Worm (Caenorhabditis elegans): ENCODE data around the gene F41B4.3.
A peak's percentile ranks its signal among the peaks of the same experiment; 100 is the strongest.

The F41B4.3 gene

ce11 chrX:6806463-6806862 lies 29.5 kb downstream of the F41B4.3 start, which contains the start of gene atg-2:
Gene atg-2, plus strand, starts transcription at chrX:6806763.
- TF ChIP-seq mdl-1 (tag; optimal IDR thresholded peaks at IDR 0.05): no peak
- no peak for TF ChIP-seq fos-1 (tag; optimal IDR thresholded peaks at IDR 0.05)
- no peak for TF ChIP-seq nhr-6 (tag; optimal IDR thresholded peaks at IDR 0.05)
- TF ChIP-seq crh-2 (tag; optimal IDR thresholded peaks at IDR 0.05): no peak
- TF ChIP-seq nhr-129 (tag; optimal IDR thresholded peaks at IDR 0.05): no peak
- TF ChIP-seq egl-27 (tag; optimal IDR thresholded peaks at IDR 0.05): no peak

- TF ChIP-seq mdl-1 (tag; optimal IDR thresholded peaks at IDR 0.05) (no peak), crh-2 (tag; optimal IDR thresholded peaks at IDR 0.05) (no peak), mbf-1 (tag; optimal IDR thresholded peaks at IDR 0.05) (no peak), mab-5 (tag; optimal IDR thresholded peaks at IDR 0.05) (peak; percentile 22), zag-1 (tag; optimal IDR thresholded peaks at IDR 0.05) (no peak), lsy-2 (tag; optimal IDR thresholded peaks at IDR 0.05) (peak in 1 of 2 experiments; percentile 8), aly-2 (tag; optimal IDR thresholded peaks at IDR 0.05) (no peak), elt-3 (tag; optimal IDR thresholded peaks at IDR 0.05) (no peak), C34F6.9 (tag; optimal IDR thresholded peaks at IDR 0.05) (peak; percentile 8), unc-55 (GFP tag; optimal IDR thresholded peaks at IDR 0.05) (peak; percentile 36), nhr-129 (tag; optimal IDR thresholded peaks at IDR 0.05) (no peak)
These were observed 30.5 kb downstream of the F41B4.3 start for ce11 chrX:6805427-6805826.

ce11 chrX:6804857-6805256 lies 31.1 kb downstream of the F41B4.3 start:
- TF ChIP-seq sma-3 (GFP tag; optimal IDR thresholded peaks at IDR 0.05) (peak; percentile 12), nhr-10 (tag; optimal IDR thresholded peaks at IDR 0.05) (no peak), ztf-1 (GFP tag; conservative IDR thresholded peaks at IDR 0.05) (no peak), lin-11 (tag; optimal IDR thresholded peaks at IDR 0.05) (peak; percentile 17), nhr-237 (tag; optimal IDR thresholded peaks at IDR 0.05) (no peak), nhr-129 (tag; optimal IDR thresholded peaks at IDR 0.05) (peak; percentile 47), nhr-11 (tag; optimal IDR thresholded peaks at IDR 0.05) (no peak), blmp-1 (tag; optimal IDR thresholded peaks at IDR 0.05; ENCODE audit: insufficient read depth) (no peak), mdl-1 (tag; optimal IDR thresholded peaks at IDR 0.05) (no peak), gmeb-1 (tag; optimal IDR thresholded peaks at IDR 0.05) (peak; percentile 92), nhr-12 (tag; optimal IDR thresholded peaks at IDR 0.05) (no peak), skn-1 (tag; optimal IDR thresholded peaks at IDR 0.05) (no peak), F13H6.1 (tag; optimal IDR thresholded peaks at IDR 0.05) (peak; percentile 47), unc-55 (GFP tag; optimal IDR thresholded peaks at IDR 0.05) (peak; percentile 75), lin-39 (tag; optimal IDR thresholded peaks at IDR 0.05) (no peak), lsy-2 (tag; optimal IDR thresholded peaks at IDR 0.05) (peak in 1 of 2 experiments; percentile 65), mab-5 (tag; optimal IDR thresholded peaks at IDR 0.05) (peak; percentile 19), Y55F3AM.14 (GFP tag; optimal IDR thresholded peaks at IDR 0.05) (no peak), ZK546.5 (tag; optimal IDR thresholded peaks at IDR 0.05) (no peak), aly-2 (tag; optimal IDR thresholded peaks at IDR 0.05) (no peak), crh-2 (tag; optimal IDR thresholded peaks at IDR 0.05) (peak; percentile 64), ama-1 (optimal IDR thresholded peaks at IDR 0.05) (peak; percentile 57), elt-1 (tag; optimal IDR thresholded peaks at IDR 0.05) (no peak), nhr-21 (tag; optimal IDR thresholded peaks at IDR 0.05) (peak; percentile 17), peb-1 (tag; optimal IDR thresholded peaks at IDR 0.05) (no peak), mbf-1 (tag; optimal IDR thresholded peaks at IDR 0.05) (no peak), unc-62 (GFP tag; optimal IDR thresholded peaks at IDR 0.05) (no peak), sem-4 (tag; optimal IDR thresholded peaks at IDR 0.05) (no peak), lin-13 (GFP tag; optimal IDR thresholded peaks at IDR 0.05) (peak; percentile 30), ztf-11 (tag; optimal IDR thresholded peaks at IDR 0.05) (no peak), nhr-6 (tag; optimal IDR thresholded peaks at IDR 0.05) (no peak), ceh-82 (tag; optimal IDR thresholded peaks at IDR 0.05) (no peak), ztf-4 (tag; optimal IDR thresholded peaks at IDR 0.05) (no peak), egl-27 (tag; optimal IDR thresholded peaks at IDR 0.05) (no peak), zag-1 (tag; optimal IDR thresholded peaks at IDR 0.05) (no peak), fos-1 (tag; optimal IDR thresholded peaks at IDR 0.05) (peak; percentile 57), unc-39 (tag; optimal IDR thresholded peaks at IDR 0.05) (no peak), elt-3 (tag; optimal IDR thresholded peaks at IDR 0.05) (no peak), ceh-16 (tag; optimal IDR thresholded peaks at IDR 0.05) (no peak), R02D3.7 (tag; optimal IDR thresholded peaks at IDR 0.05) (no peak), snpc-4 (tag; optimal IDR thresholded peaks at IDR 0.05) (no peak), sma-9 (GFP tag; optimal IDR thresholded peaks at IDR 0.05) (peak; percentile 79), sma-9 (tag; optimal IDR thresholded peaks at IDR 0.05) (no peak), dmd-4 (tag; optimal IDR thresholded peaks at IDR 0.05) (no peak), alr-1 (tag; optimal IDR thresholded peaks at IDR 0.05) (no peak), nhr-25 (tag; optimal IDR thresholded peaks at IDR 0.05) (no peak), C34F6.9 (tag; optimal IDR thresholded peaks at IDR 0.05) (peak; percentile 52), nhr-77 (tag; optimal IDR thresholded peaks at IDR 0.05) (no peak), nhr-23 (tag; optimal IDR thresholded peaks at IDR 0.05) (no peak)
